Worm (Caenorhabditis elegans): Measurements from ENCODE around the gene dnj-20.
A peak's percentile ranks its signal among the peaks of the same experiment; 100 is the strongest.

dnj-20 gene

ce11 chrII:9614728-9615127 lies 9.2 kb downstream of the dnj-20 start, which contains the start of gene hlh-6:
Gene hlh-6, minus strand, starts transcription at chrII:9614828.
- TF ChIP-seq cebp-2 (GFP tag; IDR thresholded peaks at IDR 0.05) = no peak
- TF ChIP-seq Y79H2A.3 (GFP tag; conservative IDR thresholded peaks at IDR 0.05) = no peak
- TF ChIP-seq attf-6 (GFP tag; IDR thresholded peaks at IDR 0.05) = no peak
- TF ChIP-seq Y53G8AR.9 (GFP tag; conservative IDR thresholded peaks at IDR 0.05) = no peak
- no peak for TF ChIP-seq K12H6.12 (tag; optimal IDR thresholded peaks at IDR 0.05)
- no peak for TF ChIP-seq athp-1 (tag; optimal IDR thresholded peaks at IDR 0.05)
- no peak for TF ChIP-seq fkh-3 (tag; optimal IDR thresholded peaks at IDR 0.05)
- TF ChIP-seq madf-10 (tag; optimal IDR thresholded peaks at IDR 0.05) = no peak
- no peak for TF ChIP-seq sdz-38 (tag; optimal IDR thresholded peaks at IDR 0.05)
- no peak for TF ChIP-seq lin-54 (GFP tag; optimal IDR thresholded peaks at IDR 0.05)
- TF ChIP-seq nhr-120 (GFP tag; IDR thresholded peaks at IDR 0.05) = no peak
- no peak for TF ChIP-seq hlh-12 (tag; optimal IDR thresholded peaks at IDR 0.05)
- no peak for TF ChIP-seq B0336.3 (GFP tag; IDR thresholded peaks at IDR 0.05)

DNA sequence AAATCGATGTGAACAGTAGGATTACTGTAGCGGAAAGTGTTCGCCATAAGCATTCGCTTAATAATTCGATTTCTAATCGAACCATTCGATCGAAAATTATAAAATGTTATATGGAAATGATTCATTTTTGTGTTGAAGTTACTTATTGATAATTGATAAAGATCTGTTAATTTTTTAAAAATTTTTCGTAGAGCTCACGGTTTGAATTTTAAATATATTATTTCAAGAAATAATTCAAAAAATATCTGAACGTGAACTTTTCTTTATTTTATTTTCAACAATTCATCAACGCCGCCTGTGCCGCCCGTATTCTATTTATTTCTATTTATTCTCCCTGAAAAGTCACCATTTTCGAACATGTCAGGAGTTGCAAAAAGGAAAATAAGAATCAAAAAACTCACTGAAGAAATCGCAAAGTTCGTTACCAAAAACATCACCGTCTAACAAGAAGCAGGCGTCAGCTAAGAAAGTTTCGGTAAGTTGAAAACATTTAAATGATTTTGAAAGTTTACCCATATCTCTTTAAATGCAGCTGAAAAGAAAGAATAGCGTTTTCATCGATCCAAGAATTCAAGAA lies 12.5 kb downstream of the dnj-20 start, which contains the start of the genes T15H9.5 and T15H9.4:
T15H9.5 (minus strand) TSS at position 101 of the 577 bp plus-strand sequence.
T15H9.4 (plus strand) TSS at position 527 of the 577 bp plus-strand sequence.
- TF ChIP-seq B0035.1 (tag; optimal IDR thresholded peaks at IDR 0.05) = no peak
- no peak for TF ChIP-seq hsf-1 (GFP tag; IDR thresholded peaks at IDR 0.05)
- no peak for TF ChIP-seq somi-1 (GFP tag; optimal IDR thresholded peaks at IDR 0.05)
- no peak for TF ChIP-seq F22D6.2 (tag; optimal IDR thresholded peaks at IDR 0.05)
- no peak for TF ChIP-seq pha-4 (tag; optimal IDR thresholded peaks at IDR 0.05)
- no peak for TF ChIP-seq snpc-1.3 (tag; optimal IDR thresholded peaks at IDR 0.05; ENCODE audit: insufficient read depth)
- no peak for TF ChIP-seq ceh-79 (tag; optimal IDR thresholded peaks at IDR 0.05)

DNA sequence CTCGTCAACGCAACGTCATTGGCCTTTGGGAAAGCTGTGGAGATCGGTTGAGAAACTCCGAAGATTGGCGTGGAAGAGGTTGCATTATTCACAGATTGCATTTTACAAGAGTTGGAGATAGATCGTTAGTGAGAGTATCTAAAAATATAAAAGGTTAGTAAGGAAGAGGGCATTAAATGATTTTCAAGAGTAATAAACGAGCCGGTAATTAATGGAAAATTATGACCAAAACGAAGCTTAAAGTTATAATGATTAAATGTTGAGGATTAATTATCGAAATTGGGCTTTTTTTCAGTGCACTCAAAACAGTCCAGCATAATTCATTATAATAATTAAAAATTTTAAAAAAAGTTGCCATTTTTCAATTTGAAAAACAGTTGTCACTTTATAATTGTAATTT lies 14.7 kb downstream of the dnj-20 start, which contains the start of gene pap-2:
pap-2 (minus strand) TSS at position 101 of the 400 bp plus-strand sequence.
- TF ChIP-seq zfh-2 (GFP tag; conservative IDR thresholded peaks at IDR 0.05) (no peak), Y53F4B.3 (GFP tag; IDR thresholded peaks at IDR 0.05) (no peak), lag-1 (GFP tag; IDR thresholded peaks at IDR 0.05) (no peak), F39B2.1 (GFP tag; IDR thresholded peaks at IDR 0.05) (no peak), mes-4 (tag; optimal IDR thresholded peaks at IDR 0.05) (no peak), unc-62 (GFP tag; optimal IDR thresholded peaks at IDR 0.05) (no peak), nfyb-1 (GFP tag; IDR thresholded peaks at IDR 0.05) (no peak), cebp-2 (GFP tag; IDR thresholded peaks at IDR 0.05) (no peak), rcor-1 (GFP tag; IDR thresholded peaks at IDR 0.05) (no peak), bed-2 (GFP tag; IDR thresholded peaks at IDR 0.05) (no peak), zim-3 (tag; optimal IDR thresholded peaks at IDR 0.05) (no peak), nfya-2 (GFP tag; IDR thresholded peaks at IDR 0.05) (no peak), Y79H2A.3 (GFP tag; conservative IDR thresholded peaks at IDR 0.05) (no peak), lir-1 (GFP tag; conservative IDR thresholded peaks at IDR 0.05) (no peak), lin-54 (GFP tag; optimal IDR thresholded peaks at IDR 0.05) (no peak), B0336.3 (GFP tag; IDR thresholded peaks at IDR 0.05) (no peak)

- TF ChIP-seq egrh-3 (GFP tag; IDR thresholded peaks at IDR 0.05) = no peak
- peak; percentile 15 for TF ChIP-seq nhr-80 (tag; optimal IDR thresholded peaks at IDR 0.05)
- TF ChIP-seq ceh-27 (GFP tag; optimal IDR thresholded peaks at IDR 0.05) = no peak
- no peak for TF ChIP-seq lin-26 (GFP tag; IDR thresholded peaks at IDR 0.05)
- no peak for TF ChIP-seq efl-1 (GFP tag; optimal IDR thresholded peaks at IDR 0.05)
- TF ChIP-seq pha-4 (tag; optimal IDR thresholded peaks at IDR 0.05) = peak; percentile 19
These were observed 16.8 kb downstream of the dnj-20 start for ce11 chrII:9607137-9607536.
